Fruit fly (Drosophila melanogaster): ENCODE results near the gene CG8003.

The CG8003 gene

DNA sequence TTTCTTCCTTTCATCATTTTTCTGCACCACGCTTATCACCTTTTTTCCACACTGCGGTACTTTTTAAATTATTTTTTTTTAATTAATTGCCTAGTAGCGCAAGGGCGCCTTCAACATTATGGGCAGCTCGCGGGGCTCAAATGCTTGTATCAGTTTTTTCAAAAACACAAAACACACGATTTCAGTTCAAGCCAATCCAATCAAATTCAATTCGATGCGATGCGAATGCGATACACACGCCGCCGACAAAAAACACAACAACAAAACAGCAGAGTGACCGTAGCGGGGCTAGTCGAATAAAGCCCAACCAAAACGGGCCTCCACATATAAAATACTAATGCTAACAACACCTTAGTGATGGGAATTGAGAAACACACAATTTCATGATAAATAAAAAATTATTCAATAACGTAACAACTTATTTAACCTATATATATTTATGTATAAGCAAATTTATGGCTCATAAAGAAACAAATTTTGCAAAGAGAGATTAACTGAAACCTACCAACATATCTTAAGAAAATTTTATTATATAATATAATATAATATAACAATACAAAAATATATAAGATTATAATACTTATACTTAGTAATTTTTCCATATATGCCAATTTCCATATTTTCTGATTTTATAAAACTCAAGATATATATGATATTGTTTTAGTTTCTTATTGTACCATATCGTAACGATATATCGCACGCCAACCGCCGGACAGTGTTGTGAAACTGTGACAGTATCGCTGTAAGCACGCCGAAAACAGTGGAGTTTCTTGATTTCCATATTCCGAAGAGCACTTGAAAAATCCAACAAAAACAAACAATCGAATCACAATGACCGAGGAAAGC, at the start of gene CG8003, which contains the start of gene CG32066:
Gene CG8003, plus strand, starts transcription at position 732 of the 846 bp plus-strand sequence.
Gene CG32066, minus strand, starts transcription at position 270 of the 846 bp plus-strand sequence.
- TF ChIP-seq CG10348 (GFP tag; IDR thresholded peaks at IDR 0.05) (no peak), CG15710 (tag; optimal IDR thresholded peaks at IDR 0.05) (peak; percentile 36), Pif1B (GFP tag; optimal IDR thresholded peaks at IDR 0.05) (peak; percentile 19), CG4496 (GFP tag; IDR thresholded peaks at IDR 0.05) (peak; percentile 31; the same call in 2 of the 3 replicates), EcR (GFP tag; optimal IDR thresholded peaks at IDR 0.05) (peak; percentile 45), rn (GFP tag; IDR thresholded peaks at IDR 0.05) (no peak), Pif1A (GFP tag; optimal IDR thresholded peaks at IDR 0.05) (peak; percentile 42), CG8159 (tag; optimal IDR thresholded peaks at IDR 0.05) (no peak), D1 (tag; optimal IDR thresholded peaks at IDR 0.05) (peak; percentile 62), CG12605 (GFP tag; IDR thresholded peaks at IDR 0.05) (no peak), CG13204 (GFP tag; optimal IDR thresholded peaks at IDR 0.05) (no peak), CG14655 (GFP tag; optimal IDR thresholded peaks at IDR 0.05) (no peak), CG32121 (GFP tag; IDR thresholded peaks at IDR 0.05) (peak; percentile 49; the same call in 1 of the 2 replicates), CG8301 (tag; optimal IDR thresholded peaks at IDR 0.05) (peak; percentile 9), CG17806 (tag; optimal IDR thresholded peaks at IDR 0.05) (no peak), CG9948 (tag; optimal IDR thresholded peaks at IDR 0.05) (no peak), gl (tag; optimal IDR thresholded peaks at IDR 0.05) (no peak), Snoo (tag; optimal IDR thresholded peaks at IDR 0.05) (no peak), CG34367 (tag; optimal IDR thresholded peaks at IDR 0.05) (no peak), fd96Ca (GFP tag; IDR thresholded peaks at IDR 0.05) (peak; percentile 13; the same call in 1 of the 3 replicates), Ets98B (GFP tag; IDR thresholded peaks at IDR 0.05) (peak; percentile 23; the same call in 1 of the 2 replicates)

DNA sequence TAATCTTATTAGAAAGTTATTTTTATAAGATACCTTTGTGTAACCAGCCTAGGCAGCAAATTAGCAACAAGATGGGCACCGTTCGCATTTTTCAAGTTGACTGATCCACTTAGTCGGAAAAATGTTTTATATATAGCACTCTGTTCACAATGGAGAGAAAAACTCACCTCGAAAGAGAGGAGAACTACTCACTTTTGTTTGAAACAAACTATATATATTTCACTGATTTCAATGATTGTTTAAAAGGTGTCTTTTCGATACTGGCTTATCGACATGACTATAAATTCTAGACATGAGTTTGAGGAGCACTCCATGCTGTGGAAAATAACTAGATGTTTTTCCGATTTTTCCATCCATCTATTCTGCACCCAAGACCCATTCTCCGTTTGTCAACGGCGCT, 37.8 kb upstream of the CG8003 start, which contains the start of gene CG42521:
Gene CG42521, minus strand, starts transcription at position 101 of the 400 bp plus-strand sequence.
- TF ChIP-seq CG17806 (tag; optimal IDR thresholded peaks at IDR 0.05) (no peak), Snoo (tag; optimal IDR thresholded peaks at IDR 0.05) (no peak), Pif1B (GFP tag; optimal IDR thresholded peaks at IDR 0.05) (no peak), EcR (GFP tag; optimal IDR thresholded peaks at IDR 0.05) (no peak), CG32121 (GFP tag; IDR thresholded peaks at IDR 0.05) (no peak), CG4496 (GFP tag; IDR thresholded peaks at IDR 0.05) (no peak), CG15710 (tag; optimal IDR thresholded peaks at IDR 0.05) (no peak), CG12605 (GFP tag; IDR thresholded peaks at IDR 0.05) (no peak), CG14655 (GFP tag; optimal IDR thresholded peaks at IDR 0.05) (no peak), rn (GFP tag; IDR thresholded peaks at IDR 0.05) (no peak), CG34367 (tag; optimal IDR thresholded peaks at IDR 0.05) (no peak)

DNA sequence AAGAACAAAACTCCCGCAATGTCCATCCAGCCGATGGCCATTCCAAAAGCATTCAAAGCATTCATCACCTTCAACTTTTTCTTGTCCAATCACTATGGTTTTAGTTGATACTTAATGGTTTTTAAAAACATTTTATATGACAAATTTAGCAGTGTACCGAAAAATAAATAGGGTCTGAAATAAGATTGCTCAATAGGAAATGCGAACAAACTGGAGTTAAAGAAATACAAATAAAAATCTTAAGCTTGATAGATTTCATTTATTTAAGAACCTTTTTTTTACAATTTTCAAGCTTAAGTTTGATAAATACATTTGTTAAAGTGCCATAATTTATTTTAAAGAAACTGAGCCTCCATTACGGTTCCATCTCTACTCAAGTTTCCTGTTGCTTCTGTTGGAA, 35.8 kb upstream of the CG8003 start, which contains the start of gene CG43127:
Gene CG43127, minus strand, starts transcription at position 101 of the 400 bp plus-strand sequence.
- no peak for TF ChIP-seq CG9948 (tag; optimal IDR thresholded peaks at IDR 0.05)
- TF ChIP-seq Pif1A (GFP tag; optimal IDR thresholded peaks at IDR 0.05), result no peak
- TF ChIP-seq fd96Ca (GFP tag; IDR thresholded peaks at IDR 0.05), result no peak
- TF ChIP-seq EcR (GFP tag; optimal IDR thresholded peaks at IDR 0.05), result no peak
- no peak for TF ChIP-seq CG12605 (GFP tag; IDR thresholded peaks at IDR 0.05)

DNA sequence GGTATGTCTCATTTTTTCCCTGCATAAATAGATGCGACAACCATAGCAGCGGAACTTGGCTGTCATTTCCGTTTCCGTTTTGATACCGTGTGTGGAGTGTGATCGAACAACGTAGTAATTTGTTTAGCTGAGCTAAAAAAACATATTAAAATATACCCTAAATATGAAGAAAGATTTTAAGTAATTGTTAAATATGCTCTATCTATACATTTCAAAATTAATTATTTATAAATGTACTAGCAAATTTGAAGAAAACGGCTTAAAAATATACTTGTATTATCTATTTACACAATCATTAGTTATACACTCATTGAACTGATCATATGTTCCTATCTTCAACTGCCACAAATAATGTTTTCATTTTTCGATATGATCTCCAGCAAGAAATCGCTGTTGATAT, 35.1 kb upstream of the CG8003 start, which contains the start of gene CG34238:
Gene CG34238, plus strand, starts transcription at position 301 of the 400 bp plus-strand sequence.
- TF ChIP-seq D1 (tag; optimal IDR thresholded peaks at IDR 0.05) (no peak), CG4496 (GFP tag; IDR thresholded peaks at IDR 0.05) (no peak), CG34367 (tag; optimal IDR thresholded peaks at IDR 0.05) (no peak), CG8159 (tag; optimal IDR thresholded peaks at IDR 0.05) (no peak), CG14655 (GFP tag; optimal IDR thresholded peaks at IDR 0.05) (no peak), CG12605 (GFP tag; IDR thresholded peaks at IDR 0.05) (no peak), Snoo (tag; optimal IDR thresholded peaks at IDR 0.05) (no peak), Pif1A (GFP tag; optimal IDR thresholded peaks at IDR 0.05) (no peak), CG17806 (tag; optimal IDR thresholded peaks at IDR 0.05) (no peak), CG8301 (tag; optimal IDR thresholded peaks at IDR 0.05) (no peak), fd96Ca (GFP tag; IDR thresholded peaks at IDR 0.05) (no peak), EcR (GFP tag; optimal IDR thresholded peaks at IDR 0.05) (no peak), CG15710 (tag; optimal IDR thresholded peaks at IDR 0.05) (no peak), gl (tag; optimal IDR thresholded peaks at IDR 0.05) (no peak), CG9948 (tag; optimal IDR thresholded peaks at IDR 0.05) (no peak), CG13204 (GFP tag; optimal IDR thresholded peaks at IDR 0.05) (no peak), CG10348 (GFP tag; IDR thresholded peaks at IDR 0.05) (no peak), rn (GFP tag; IDR thresholded peaks at IDR 0.05) (no peak)

DNA sequence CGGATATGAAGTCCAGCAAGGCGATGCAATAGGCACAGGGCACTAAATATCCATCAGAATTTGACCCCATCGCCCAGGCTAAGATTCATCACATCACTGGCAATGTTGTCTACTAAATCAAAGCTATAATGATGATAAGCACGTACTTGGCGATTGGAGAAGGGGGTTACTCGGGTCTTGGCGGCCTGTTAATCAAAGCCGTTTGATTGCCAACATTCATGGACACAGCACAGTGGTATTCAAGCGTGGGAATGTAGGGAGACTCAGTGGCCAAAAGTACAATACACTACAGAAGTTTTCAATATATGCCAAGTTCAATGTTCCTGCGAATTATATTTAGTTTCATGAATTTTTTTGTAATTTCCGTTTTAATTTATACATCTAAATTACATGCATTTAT, 32.9 kb upstream of the CG8003 start, which contains the start of gene CG14151:
Gene CG14151, minus strand, starts transcription at position 101 of the 400 bp plus-strand sequence.
- TF ChIP-seq CG34367 (tag; optimal IDR thresholded peaks at IDR 0.05) (no peak), fd96Ca (GFP tag; IDR thresholded peaks at IDR 0.05) (no peak), EcR (GFP tag; optimal IDR thresholded peaks at IDR 0.05) (no peak), CG17806 (tag; optimal IDR thresholded peaks at IDR 0.05) (no peak), CG13204 (GFP tag; optimal IDR thresholded peaks at IDR 0.05) (no peak), Ets98B (GFP tag; IDR thresholded peaks at IDR 0.05) (no peak), CG10348 (GFP tag; IDR thresholded peaks at IDR 0.05) (no peak), CG8301 (tag; optimal IDR thresholded peaks at IDR 0.05) (no peak)

DNA sequence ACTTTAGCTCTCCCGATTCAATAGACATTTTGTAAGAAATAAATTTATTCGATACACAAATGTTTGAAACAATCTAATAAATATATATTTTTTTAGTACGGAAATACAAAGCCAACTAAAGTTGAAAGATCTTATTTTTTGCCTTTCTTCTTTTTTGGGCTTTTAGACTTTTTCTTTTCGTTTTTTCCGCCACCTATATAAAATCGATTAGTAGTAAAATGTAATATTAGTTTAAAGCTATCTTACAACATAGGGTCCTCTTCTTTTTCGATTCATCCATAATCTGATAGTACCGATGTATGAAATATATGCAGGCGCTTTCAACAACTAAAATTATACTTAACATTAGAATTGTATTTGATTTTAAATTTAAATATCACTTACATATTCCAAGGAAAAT, 31.3 kb upstream of the CG8003 start, which contains the start of gene CG42536:
Gene CG42536, minus strand, starts transcription at position 101 of the 400 bp plus-strand sequence.
- TF ChIP-seq CG4496 (GFP tag; IDR thresholded peaks at IDR 0.05) (no peak), gl (tag; optimal IDR thresholded peaks at IDR 0.05) (no peak), Ets98B (GFP tag; IDR thresholded peaks at IDR 0.05) (no peak), Pif1A (GFP tag; optimal IDR thresholded peaks at IDR 0.05) (no peak), fd96Ca (GFP tag; IDR thresholded peaks at IDR 0.05) (no peak), CG10348 (GFP tag; IDR thresholded peaks at IDR 0.05) (no peak)

Measured in whole organism, pupa.